Fruit fly (Drosophila melanogaster): ENCODE measurements around the gene ATPsynE.
A peak's percentile ranks its signal among the peaks of the same experiment; 100 is the strongest.

ATPsynE gene

dm6 chr3R:14373192-14373827 is 46.6 kb downstream of the ATPsynE start (continued):
- TF ChIP-seq pnt (GFP tag; optimal IDR thresholded peaks at IDR 0.05): peak; percentile 91
- peak; percentile 89 for TF ChIP-seq pb (GFP tag; optimal IDR thresholded peaks at IDR 0.05)
- TF ChIP-seq pros (GFP tag; optimal IDR thresholded peaks at IDR 0.05): peak; percentile 29
- peak; percentile 95 for TF ChIP-seq pum (GFP tag; optimal IDR thresholded peaks at IDR 0.05)
- peak; percentile 69 for TF ChIP-seq ham (GFP tag; IDR thresholded peaks at IDR 0.05)
- no peak for TF ChIP-seq hb (GFP tag; IDR thresholded peaks at IDR 0.05; ENCODE audit: partially characterized antibody)
- TF ChIP-seq z (GFP tag; IDR thresholded peaks at IDR 0.05): peak; percentile 58
- peak; percentile 88 for TF ChIP-seq wdn (GFP tag; IDR thresholded peaks at IDR 0.05)
- TF ChIP-seq CG9727 (GFP tag; optimal IDR thresholded peaks at IDR 0.05): peak; percentile 92
- TF ChIP-seq CG9437 (GFP tag; optimal IDR thresholded peaks at IDR 0.05): peak; percentile 89
- TF ChIP-seq CG30403 (GFP tag; optimal IDR thresholded peaks at IDR 0.05): peak; percentile 94
- peak; percentile 44; the same call in 1 of the 2 replicates for TF ChIP-seq CG8765 (GFP tag; IDR thresholded peaks at IDR 0.05)
- peak; percentile 92 for TF ChIP-seq CG10462 (GFP tag; optimal IDR thresholded peaks at IDR 0.05)
- TF ChIP-seq maf-S (GFP tag; optimal IDR thresholded peaks at IDR 0.05): peak; percentile 89
- TF ChIP-seq H15 (GFP tag; IDR thresholded peaks at IDR 0.05): peak; percentile 89
- TF ChIP-seq CG6254 (GFP tag; optimal IDR thresholded peaks at IDR 0.05): peak; percentile 63
- TF ChIP-seq usp (GFP tag; optimal IDR thresholded peaks at IDR 0.05): no peak
- TF ChIP-seq lilli (GFP tag; optimal IDR thresholded peaks at IDR 0.05): peak; percentile 95
- peak; percentile 91 for TF ChIP-seq her (GFP tag; optimal IDR thresholded peaks at IDR 0.05)
- peak; percentile 61 for TF ChIP-seq CG17912 (GFP tag; optimal IDR thresholded peaks at IDR 0.05)
- TF ChIP-seq dati (GFP tag; IDR thresholded peaks at IDR 0.05): no peak
- peak; percentile 83 for TF ChIP-seq Max (GFP tag; optimal IDR thresholded peaks at IDR 0.05)
- TF ChIP-seq CG9215 (GFP tag; IDR thresholded peaks at IDR 0.05): peak; percentile 53
- peak; percentile 47 for TF ChIP-seq grn (GFP tag; optimal IDR thresholded peaks at IDR 0.05)
- TF ChIP-seq CG16815 (GFP tag; optimal IDR thresholded peaks at IDR 0.05): peak; percentile 91
- no peak for TF ChIP-seq fru (optimal IDR thresholded peaks at IDR 0.05)
- peak; percentile 77; the same call in 2 of the 3 replicates for TF ChIP-seq jigr1 (GFP tag; IDR thresholded peaks at IDR 0.05)
- TF ChIP-seq eve (GFP tag; optimal IDR thresholded peaks at IDR 0.05): peak in 1 of 2 experiments; percentile 99
- peak; percentile 64; the same call in 1 of the 2 replicates for TF ChIP-seq CG1024 (GFP tag; IDR thresholded peaks at IDR 0.05)
- TF ChIP-seq CG6683 (GFP tag; optimal IDR thresholded peaks at IDR 0.05): peak; percentile 61
- TF ChIP-seq lola (GFP tag; optimal IDR thresholded peaks at IDR 0.05): peak in 1 of 3 experiments; percentile 90
- peak; percentile 61 for TF ChIP-seq CG15514 (GFP tag; optimal IDR thresholded peaks at IDR 0.05)
- peak; percentile 23 for TF ChIP-seq CG15696 (tag; optimal IDR thresholded peaks at IDR 0.05)
- TF ChIP-seq CG32772 (GFP tag; IDR thresholded peaks at IDR 0.05): peak; percentile 90
- TF ChIP-seq ap (GFP tag; IDR thresholded peaks at IDR 0.05): peak; percentile 96
- TF ChIP-seq tin (GFP tag; optimal IDR thresholded peaks at IDR 0.05): peak; percentile 82
- no peak for TF ChIP-seq br (optimal IDR thresholded peaks at IDR 0.05)
- no peak for TF ChIP-seq Doc3 (GFP tag; IDR thresholded peaks at IDR 0.05; ENCODE audit: partially characterized antibody)
- peak; percentile 95 for TF ChIP-seq shn (GFP tag; optimal IDR thresholded peaks at IDR 0.05)
- peak; percentile 81 for TF ChIP-seq trem (tag; optimal IDR thresholded peaks at IDR 0.05)
- peak; percentile 93 for TF ChIP-seq CG7556 (GFP tag; optimal IDR thresholded peaks at IDR 0.05)
- TF ChIP-seq odd (GFP tag; optimal IDR thresholded peaks at IDR 0.05): peak; percentile 88
- no peak for TF ChIP-seq h (optimal IDR thresholded peaks at IDR 0.05)
- TF ChIP-seq ac (GFP tag; optimal IDR thresholded peaks at IDR 0.05): peak; percentile 46
- TF ChIP-seq Abd-B (GFP tag; optimal IDR thresholded peaks at IDR 0.05): peak; percentile 96
- no peak for TF ChIP-seq ato (GFP tag; IDR thresholded peaks at IDR 0.05; ENCODE audit: partially characterized antibody)
- TF ChIP-seq CG13624 (GFP tag; optimal IDR thresholded peaks at IDR 0.05): peak; percentile 83
- peak; percentile 83 for TF ChIP-seq Blimp-1 (GFP tag; optimal IDR thresholded peaks at IDR 0.05)
- peak; percentile 81 for TF ChIP-seq CG9817 (tag; optimal IDR thresholded peaks at IDR 0.05)
- no peak for TF ChIP-seq Sin3A (optimal IDR thresholded peaks at IDR 0.05)
- TF ChIP-seq Meics (GFP tag; optimal IDR thresholded peaks at IDR 0.05): peak; percentile 84
